Fruit fly (Drosophila melanogaster) whole organism, pupa: ENCODE data around the gene vih.

ENCODE experiments used
- CG10348 ChIP-seq: fragments of 200-800 bp; sonication (Bioruptor generic); IDR thresholded peaks from 2 replicates; pipeline ENCODE4 v1.3.6; 2022; ENCODE audit warnings: missing biosample characterization, missing genetic modification characterization
- CG12605 ChIP-seq: fragments of 200-800 bp; sonication (Bioruptor generic); IDR thresholded peaks from 2 replicates; pipeline ENCODE4 v1.3.6; 2022; ENCODE audit warnings: missing biosample characterization, missing genetic modification characterization
- CG13204 ChIP-seq: fragments of 200-800 bp; sonication (Bioruptor generic); optimal IDR thresholded peaks from 2 replicates; lab custom pipeline; 2018; ENCODE audit warnings: missing biosample characterization, mild to moderate bottlenecking, missing genetic modification characterization, moderate library complexity
- CG14655 ChIP-seq: fragments of 200-800 bp; sonication (Bioruptor generic); optimal IDR thresholded peaks from 3 replicates; lab custom pipeline; 2017; ENCODE audit warnings: mild to moderate bottlenecking, missing biosample characterization, missing genetic modification reagents, missing genetic modification characterization
- CG15710 ChIP-seq: fragments of 200-800 bp; sonication (Bioruptor generic); optimal IDR thresholded peaks from 2 replicates; lab custom pipeline; 2018; ENCODE audit warnings: missing biosample characterization, mild to moderate bottlenecking, missing genetic modification characterization, moderate library complexity
- CG17806 ChIP-seq: fragments of 200-800 bp; sonication (Bioruptor generic); optimal IDR thresholded peaks from 2 replicates; lab custom pipeline; 2018; ENCODE audit warnings: missing biosample characterization, mild to moderate bottlenecking, missing genetic modification characterization, moderate library complexity
- CG32121 ChIP-seq: fragments of 200-800 bp; sonication (Bioruptor generic); IDR thresholded peaks from 2 replicates; pipeline ENCODE4 v1.3.6; 2022; ENCODE audit warnings: missing biosample characterization, missing genetic modification characterization
- CG34367 ChIP-seq: fragments of 200-800 bp; sonication (Bioruptor generic); optimal IDR thresholded peaks from 2 replicates; lab custom pipeline; 2018; ENCODE audit warnings: missing biosample characterization, mild to moderate bottlenecking, missing genetic modification characterization
- CG4496 ChIP-seq: fragments of 200-800 bp; sonication (Bioruptor generic); IDR thresholded peaks from 3 replicates; pipeline ENCODE4 v1.3.6; 2022; ENCODE audit warnings: missing biosample characterization, missing genetic modification characterization
- CG8159 ChIP-seq: fragments of 200-800 bp; sonication (Bioruptor generic); optimal IDR thresholded peaks from 3 replicates; lab custom pipeline; 2018; ENCODE audit warnings: missing biosample characterization, mild to moderate bottlenecking, missing genetic modification characterization, moderate library complexity
- CG8301 ChIP-seq: fragments of 200-800 bp; sonication (Bioruptor generic); optimal IDR thresholded peaks from 2 replicates; lab custom pipeline; 2018; ENCODE audit warnings: missing biosample characterization, mild to moderate bottlenecking, missing genetic modification characterization
- CG9948 ChIP-seq: fragments of 200-800 bp; sonication (Bioruptor generic); optimal IDR thresholded peaks from 2 replicates; lab custom pipeline; 2018; ENCODE audit warnings: missing biosample characterization, mild to moderate bottlenecking, missing genetic modification characterization, moderate library complexity
- D1 ChIP-seq: fragments of 200-800 bp; sonication (Bioruptor generic); optimal IDR thresholded peaks from 2 replicates; lab custom pipeline; 2018; ENCODE audit warnings: missing biosample characterization, mild to moderate bottlenecking, missing genetic modification characterization, moderate library complexity
- EcR ChIP-seq: fragments of 200-800 bp; sonication (Bioruptor generic); optimal IDR thresholded peaks from 3 replicates; lab custom pipeline; 2019; ENCODE audit warnings: missing biosample characterization, missing genetic modification characterization, mild to moderate bottlenecking, moderate library complexity, missing genetic modification reagents
- Ets98B ChIP-seq: fragments of 200-800 bp; sonication (Bioruptor generic); IDR thresholded peaks from 2 replicates; pipeline ENCODE4 v1.3.6; 2022; ENCODE audit warnings: missing biosample characterization, missing genetic modification characterization
- Pif1A ChIP-seq: fragments of 200-800 bp; sonication (Bioruptor generic); optimal IDR thresholded peaks from 3 replicates; lab custom pipeline; 2016; ENCODE audit warnings: missing biosample characterization, missing genetic modification characterization
- Pif1B ChIP-seq: fragments of 200-800 bp; sonication (Bioruptor generic); optimal IDR thresholded peaks from 3 replicates; lab custom pipeline; 2016; ENCODE audit warnings: missing biosample characterization, missing genetic modification characterization
- Snoo ChIP-seq: fragments of 200-800 bp; sonication (Bioruptor generic); optimal IDR thresholded peaks from 3 replicates; lab custom pipeline; 2017; ENCODE audit warnings: missing biosample characterization, mild to moderate bottlenecking, missing genetic modification characterization, inconsistent platforms
- fd96Ca ChIP-seq: fragments of 200-800 bp; sonication (Bioruptor generic); IDR thresholded peaks from 3 replicates; pipeline ENCODE4 v1.3.6; 2022; ENCODE audit warnings: missing biosample characterization, missing genetic modification characterization
- gl ChIP-seq: fragments of 200-800 bp; sonication (Bioruptor generic); optimal IDR thresholded peaks from 2 replicates; lab custom pipeline; 2018; ENCODE audit warnings: missing biosample characterization, mild to moderate bottlenecking, missing genetic modification characterization
- rn ChIP-seq: fragments of 200-800 bp; sonication (Bioruptor generic); IDR thresholded peaks from 2 replicates; pipeline ENCODE4 v1.3.6; 2022; ENCODE audit warnings: missing biosample characterization, missing genetic modification characterization

Gene vih

DNA sequence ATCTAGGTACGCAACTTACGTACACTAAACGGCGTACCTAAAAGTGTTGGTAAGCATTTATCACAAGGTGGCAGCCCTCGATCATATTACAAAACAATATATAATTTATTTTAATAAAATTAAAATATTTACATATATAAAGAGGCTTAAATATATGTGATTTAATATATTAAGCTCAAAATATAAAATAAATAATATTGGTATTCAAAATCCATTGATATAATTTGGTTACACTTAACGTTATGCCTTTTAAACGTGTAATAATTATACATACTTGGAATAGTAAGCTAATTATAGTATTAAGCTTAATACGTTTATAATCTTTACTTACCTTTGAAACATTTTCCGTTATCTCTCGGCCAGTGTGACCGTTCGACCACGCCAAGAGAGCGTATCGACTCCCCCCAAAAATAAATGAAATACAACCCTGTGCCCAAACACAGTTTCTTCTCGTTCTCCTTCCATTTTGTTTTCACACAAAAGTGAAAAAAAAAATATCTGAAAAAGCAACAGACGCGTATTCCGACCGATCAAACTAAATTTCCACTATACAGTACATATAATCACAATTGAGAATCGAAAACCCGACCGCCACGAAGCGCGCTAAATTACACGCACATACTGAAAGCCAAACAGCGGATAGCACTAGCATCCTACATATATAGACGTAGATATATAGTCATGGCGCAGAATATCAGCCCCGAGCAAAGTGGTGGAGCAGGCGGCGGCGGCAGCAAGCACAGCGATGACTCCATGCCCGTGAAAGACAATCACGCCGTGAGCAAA is at the start of gene vih, which contains the start of gene CG10646:
vih (plus strand) TSS at position 428 of the 786 bp plus-strand sequence.
CG10646 (minus strand) TSS at position 30 of the 786 bp plus-strand sequence.
- TF ChIP-seq CG17806: no peak
- no peak; the same call in 1 of the 2 replicates for TF ChIP-seq Ets98B (GFP tag; lab: Robert Waterston, UW)
- no peak for TF ChIP-seq CG12605 (GFP tag; lab: Robert Waterston, UW)
- TF ChIP-seq D1 (tag; lab: Kevin White, UChicago): no peak
- TF ChIP-seq CG15710: peak; percentile 27
- peak; percentile 31; the same call in 1 of the 3 replicates for TF ChIP-seq CG4496
- no peak for TF ChIP-seq gl (tag; lab: Kevin White, UChicago)
- TF ChIP-seq CG8159 (tag; lab: Kevin White, UChicago): peak; percentile 23
- TF ChIP-seq CG10348 (GFP tag; lab: Robert Waterston, UW): no peak
- no peak for TF ChIP-seq CG9948 (tag; lab: Kevin White, UChicago)
- no peak for TF ChIP-seq CG14655
- TF ChIP-seq CG34367 (tag; lab: Kevin White, UChicago): no peak
- no peak for TF ChIP-seq rn
- no peak for TF ChIP-seq CG8301 (tag; lab: Kevin White, UChicago)
- TF ChIP-seq CG32121 (GFP tag; lab: Robert Waterston, UW): no peak
- no peak for TF ChIP-seq Pif1A (GFP tag; lab: Kevin White, UChicago)
- TF ChIP-seq CG13204 (GFP tag; lab: Kevin White, UChicago): no peak
- TF ChIP-seq Pif1B (GFP tag; lab: Kevin White, UChicago): no peak
- TF ChIP-seq EcR (GFP tag; lab: Kevin White, UChicago): no peak
- peak; percentile 37 for TF ChIP-seq Snoo (tag; lab: Kevin White, UChicago)
- TF ChIP-seq fd96Ca: no peak

DNA sequence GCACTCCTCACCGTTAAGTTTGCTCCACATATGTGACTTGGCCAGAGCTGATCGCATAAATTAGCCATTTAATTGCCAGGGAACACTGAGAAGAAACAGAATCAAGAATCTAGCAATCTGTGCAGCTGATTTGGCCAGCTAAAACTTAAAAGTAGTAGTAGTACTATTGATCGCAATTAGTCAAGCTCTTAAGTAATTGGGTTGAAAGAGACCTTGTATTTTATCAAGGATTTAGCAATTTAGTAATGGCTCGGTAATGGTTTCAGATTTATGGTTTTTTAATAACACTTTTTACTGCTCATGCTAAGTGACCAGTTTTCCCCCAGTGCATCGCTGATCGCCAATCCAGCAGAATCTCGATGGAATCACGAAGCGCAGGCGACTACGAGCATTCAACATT is 49.1 kb upstream of the vih start:
- TF ChIP-seq D1 (tag; lab: Kevin White, UChicago) (no peak), CG32121 (GFP tag; lab: Robert Waterston, UW) (no peak), CG8301 (tag; lab: Kevin White, UChicago) (peak; percentile 24), CG17806 (peak; percentile 37), CG8159 (tag; lab: Kevin White, UChicago) (peak; percentile 70), CG10348 (GFP tag; lab: Robert Waterston, UW) (no peak), Ets98B (GFP tag; lab: Robert Waterston, UW) (no peak), Pif1B (GFP tag; lab: Kevin White, UChicago) (no peak), Snoo (tag; lab: Kevin White, UChicago) (no peak), CG4496 (no peak), CG34367 (tag; lab: Kevin White, UChicago) (peak; percentile 33), rn (no peak), EcR (GFP tag; lab: Kevin White, UChicago) (no peak), Pif1A (GFP tag; lab: Kevin White, UChicago) (peak; percentile 33), CG15710 (peak; percentile 67), fd96Ca (no peak), gl (tag; lab: Kevin White, UChicago) (no peak), CG14655 (peak; percentile 40), CG12605 (GFP tag; lab: Robert Waterston, UW) (no peak), CG13204 (GFP tag; lab: Kevin White, UChicago) (peak; percentile 29), CG9948 (tag; lab: Kevin White, UChicago) (peak; percentile 22)
- TF ChIP-seq, all 21 proteins: peak for 9

DNA sequence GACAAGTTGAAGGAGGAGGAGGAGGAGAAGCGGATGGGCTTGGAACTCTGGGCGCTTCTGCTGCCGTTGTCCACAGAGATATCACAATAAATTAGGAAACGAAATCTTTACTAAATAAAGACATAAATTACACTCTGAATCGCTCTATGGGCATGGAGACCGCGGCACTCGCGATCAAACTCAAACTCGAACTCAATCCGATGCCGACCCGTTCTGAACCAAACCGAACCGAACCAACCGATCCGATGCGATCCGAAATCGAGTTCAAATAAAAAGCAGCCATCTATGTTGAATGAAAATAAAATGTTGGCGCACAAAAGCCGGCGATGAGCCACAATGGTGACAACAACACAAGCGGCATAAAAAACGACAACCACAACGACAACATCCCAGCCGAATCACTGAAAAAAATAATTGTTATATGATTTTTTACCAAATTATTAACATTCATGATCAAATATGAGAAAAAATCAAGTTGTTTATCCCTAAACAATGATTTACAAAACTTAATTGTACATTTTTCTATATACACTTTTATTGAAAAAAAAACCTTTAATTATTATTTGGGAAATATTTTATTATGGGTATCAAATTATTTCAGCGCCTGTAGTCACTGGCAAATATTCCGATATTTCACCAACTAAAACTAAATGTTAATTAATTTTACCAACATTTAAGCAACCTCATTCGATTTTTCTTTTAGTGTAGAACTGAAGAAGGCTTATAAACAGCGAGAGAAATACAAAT is 47.0 kb upstream of the vih start:
- TF ChIP-seq CG32121 (GFP tag; lab: Robert Waterston, UW) (no peak), CG9948 (tag; lab: Kevin White, UChicago) (peak; percentile 75), gl (tag; lab: Kevin White, UChicago) (no peak), CG15710 (peak; percentile 69), CG8159 (tag; lab: Kevin White, UChicago) (peak; percentile 85), EcR (GFP tag; lab: Kevin White, UChicago) (no peak), CG10348 (GFP tag; lab: Robert Waterston, UW) (no peak), D1 (tag; lab: Kevin White, UChicago) (peak; percentile 64), CG8301 (tag; lab: Kevin White, UChicago) (peak; percentile 63), Pif1A (GFP tag; lab: Kevin White, UChicago) (peak; percentile 57), CG12605 (GFP tag; lab: Robert Waterston, UW) (no peak), CG4496 (no peak), Ets98B (GFP tag; lab: Robert Waterston, UW) (no peak), rn (peak; percentile 11; the same call in 1 of the 2 replicates), CG17806 (peak; percentile 73), CG14655 (peak; percentile 67), fd96Ca (no peak), Pif1B (GFP tag; lab: Kevin White, UChicago) (peak; percentile 35), Snoo (tag; lab: Kevin White, UChicago) (peak; percentile 36), CG13204 (GFP tag; lab: Kevin White, UChicago) (no peak), CG34367 (tag; lab: Kevin White, UChicago) (peak; percentile 44)

DNA sequence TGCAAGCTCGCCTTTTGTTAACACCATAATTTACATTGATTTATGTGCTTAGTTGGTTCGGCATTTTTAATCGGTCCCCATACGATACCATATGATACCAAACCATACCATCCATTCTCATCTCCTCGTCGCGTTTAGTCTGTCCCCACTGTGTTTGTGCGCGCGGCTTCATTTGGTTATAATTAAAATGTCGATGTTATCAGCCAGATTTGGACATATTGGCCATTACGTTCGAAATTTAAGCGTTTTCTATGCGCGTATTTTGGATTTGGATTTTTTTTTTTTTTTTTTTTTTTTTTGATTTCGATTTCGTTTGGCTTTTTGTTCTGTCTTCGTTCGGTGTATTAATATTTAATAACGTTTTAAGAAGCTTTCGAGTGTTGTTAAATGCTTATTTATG is 42.1 kb upstream of the vih start:
- no peak for TF ChIP-seq CG8301 (tag; lab: Kevin White, UChicago)
- TF ChIP-seq EcR (GFP tag; lab: Kevin White, UChicago): no peak
- no peak for TF ChIP-seq CG32121 (GFP tag; lab: Robert Waterston, UW)
- no peak for TF ChIP-seq gl (tag; lab: Kevin White, UChicago)
- TF ChIP-seq Pif1B (GFP tag; lab: Kevin White, UChicago): no peak
